Fruit fly (Drosophila melanogaster): ENCODE results near the gene rempA.
A peak's percentile ranks its signal among the peaks of the same experiment; 100 is the strongest.

Gene rempA

DNA sequence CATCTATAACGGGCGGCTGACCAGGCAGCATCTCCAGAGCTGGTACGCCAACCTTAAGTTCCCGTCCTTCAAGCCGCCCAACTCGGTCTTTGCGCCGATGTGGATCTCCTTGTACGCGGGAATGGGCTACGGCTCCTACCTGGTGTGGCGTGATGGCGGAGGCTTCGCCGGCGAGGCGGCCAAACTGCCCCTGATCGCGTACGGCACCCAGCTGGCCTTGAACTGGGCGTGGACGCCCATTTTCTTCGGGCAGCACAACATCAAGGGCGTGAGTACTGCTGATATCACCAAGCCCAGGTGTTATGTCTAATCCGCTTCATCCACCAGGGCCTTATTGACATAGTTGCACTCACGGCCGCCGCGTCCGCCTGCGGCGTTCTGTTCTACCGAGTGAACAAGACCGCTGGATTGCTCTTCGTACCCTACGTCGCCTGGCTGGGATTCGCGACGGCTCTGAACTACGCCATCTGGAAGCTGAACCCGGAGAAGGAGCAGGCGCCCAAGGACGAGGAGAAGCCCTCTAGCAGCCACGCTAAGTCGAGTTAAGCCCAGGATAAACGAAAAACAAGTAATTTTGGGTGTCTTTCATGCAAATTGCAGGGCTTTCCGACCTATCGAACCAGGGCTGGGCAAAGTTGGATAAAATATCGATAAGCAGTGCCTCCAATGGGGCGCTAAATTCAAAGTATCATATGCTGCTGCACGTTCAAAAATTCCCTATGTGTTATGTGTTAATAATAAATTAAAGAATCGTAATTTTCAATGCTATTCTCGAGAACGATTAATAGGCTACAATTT is at the start of gene rempA:
TSS of gene rempA (minus strand) at position 541 of the 798 bp plus-strand sequence.
- TF ChIP-seq CG1620 (GFP tag; optimal IDR thresholded peaks at IDR 0.05) = no peak
- no peak for TF ChIP-seq cnc (optimal IDR thresholded peaks at IDR 0.05)
- no peak for TF ChIP-seq pad (GFP tag; optimal IDR thresholded peaks at IDR 0.05)
- no peak for TF ChIP-seq CG12768 (GFP tag; optimal IDR thresholded peaks at IDR 0.05)

- TF ChIP-seq tj (GFP tag; optimal IDR thresholded peaks at IDR 0.05) = no peak
- no peak for TF ChIP-seq CG12768 (GFP tag; optimal IDR thresholded peaks at IDR 0.05)
Measured at dm6 chr2L:609497-609896, 49.4 kb upstream of the rempA start.

DNA sequence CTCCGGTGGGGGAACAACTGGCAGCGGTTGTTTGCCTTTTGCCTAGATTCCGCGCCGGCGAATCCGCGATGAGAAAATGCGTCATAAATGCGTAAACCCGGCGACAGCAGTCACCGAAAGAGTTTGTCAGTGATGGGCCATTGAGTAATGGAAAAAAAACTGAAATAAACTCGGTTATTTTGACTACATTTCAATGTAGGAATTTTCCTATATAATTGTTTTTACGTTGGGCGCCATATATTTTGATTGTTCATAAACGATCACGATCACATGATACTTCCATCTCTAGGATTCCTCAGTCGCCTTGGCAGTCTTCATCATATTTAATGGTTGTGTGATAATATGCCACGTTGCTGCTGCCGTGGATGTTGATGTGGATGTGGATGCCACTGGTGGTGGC is 48.0 kb upstream of the rempA start:
- no peak for TF ChIP-seq Mnt (GFP tag; optimal IDR thresholded peaks at IDR 0.05)
- no peak for TF ChIP-seq toe (GFP tag; optimal IDR thresholded peaks at IDR 0.05)

dm6 chr2L:606952-607351 is 46.8 kb upstream of the rempA start:
- TF ChIP-seq kay (GFP tag; ENCODE audit: borderline replicate concordance) = no peak
- TF ChIP-seq CG1620 (GFP tag; optimal IDR thresholded peaks at IDR 0.05) = no peak
- no peak for TF ChIP-seq Crg-1 (GFP tag; optimal IDR thresholded peaks at IDR 0.05)
- TF ChIP-seq tj (GFP tag; optimal IDR thresholded peaks at IDR 0.05) = no peak
- TF ChIP-seq CG7045 (GFP tag; optimal IDR thresholded peaks at IDR 0.05) = no peak
- no peak for TF ChIP-seq pad (GFP tag; optimal IDR thresholded peaks at IDR 0.05)
- TF ChIP-seq cic (GFP tag; optimal IDR thresholded peaks at IDR 0.05) = no peak
- TF ChIP-seq ovo (GFP tag; optimal IDR thresholded peaks at IDR 0.05) = no peak
- TF ChIP-seq CG14711 (tag; optimal IDR thresholded peaks at IDR 0.05) = no peak
- TF ChIP-seq CG7101 (tag; optimal IDR thresholded peaks at IDR 0.05) = no peak
- TF ChIP-seq CG33017 (tag; optimal IDR thresholded peaks at IDR 0.05) = no peak
- TF ChIP-seq toe (GFP tag; optimal IDR thresholded peaks at IDR 0.05) = no peak

dm6 chr2L:606165-606564 is 46.1 kb upstream of the rempA start:
- TF ChIP-seq CG1620 (GFP tag; optimal IDR thresholded peaks at IDR 0.05) (no peak), CG5204 (GFP tag; optimal IDR thresholded peaks at IDR 0.05) (no peak), tj (GFP tag; optimal IDR thresholded peaks at IDR 0.05) (no peak)

DNA sequence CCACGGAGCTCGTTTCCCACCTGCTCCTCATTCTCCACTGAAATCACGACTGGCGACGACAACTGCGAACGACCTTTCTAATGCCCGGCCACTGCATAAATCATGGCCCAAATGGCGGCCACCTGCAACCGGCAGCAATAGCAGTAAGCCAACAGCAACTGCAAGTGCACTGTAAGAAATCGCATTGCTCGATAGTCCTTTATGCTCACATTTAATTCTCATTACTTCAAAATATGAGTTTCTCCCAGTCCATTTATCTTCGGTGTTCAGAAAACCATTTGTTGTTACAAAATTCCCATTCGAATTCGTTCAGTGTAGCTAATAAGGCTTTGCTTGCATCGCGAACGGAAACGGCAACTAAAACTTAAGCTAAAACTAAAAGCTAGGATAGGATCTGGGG is 44.0 kb upstream of the rempA start:
- no peak for TF ChIP-seq CG5204 (GFP tag; optimal IDR thresholded peaks at IDR 0.05)
- no peak for TF ChIP-seq tj (GFP tag; optimal IDR thresholded peaks at IDR 0.05)
- no peak for TF ChIP-seq CG12768 (GFP tag; optimal IDR thresholded peaks at IDR 0.05)
- TF ChIP-seq CG7045 (GFP tag; optimal IDR thresholded peaks at IDR 0.05) = no peak
- TF ChIP-seq CG7101 (tag; optimal IDR thresholded peaks at IDR 0.05) = no peak
- TF ChIP-seq kay (GFP tag; ENCODE audit: borderline replicate concordance) = no peak
- no peak for TF ChIP-seq bab1 (GFP tag; optimal IDR thresholded peaks at IDR 0.05)
- no peak for TF ChIP-seq CG1620 (GFP tag; optimal IDR thresholded peaks at IDR 0.05)
- no peak for TF ChIP-seq CG11617 (GFP tag; optimal IDR thresholded peaks at IDR 0.05)
- no peak for TF ChIP-seq pad (GFP tag; optimal IDR thresholded peaks at IDR 0.05)
- no peak for TF ChIP-seq Clk (GFP tag; optimal IDR thresholded peaks at IDR 0.05)
- TF ChIP-seq CG14711 (tag; optimal IDR thresholded peaks at IDR 0.05) = no peak
- TF ChIP-seq Hr96 (GFP tag; optimal IDR thresholded peaks at IDR 0.05) = no peak
- no peak for TF ChIP-seq CG33017 (tag; optimal IDR thresholded peaks at IDR 0.05)
- TF ChIP-seq ovo (GFP tag; optimal IDR thresholded peaks at IDR 0.05) = no peak
- no peak for TF ChIP-seq cnc (optimal IDR thresholded peaks at IDR 0.05)

DNA sequence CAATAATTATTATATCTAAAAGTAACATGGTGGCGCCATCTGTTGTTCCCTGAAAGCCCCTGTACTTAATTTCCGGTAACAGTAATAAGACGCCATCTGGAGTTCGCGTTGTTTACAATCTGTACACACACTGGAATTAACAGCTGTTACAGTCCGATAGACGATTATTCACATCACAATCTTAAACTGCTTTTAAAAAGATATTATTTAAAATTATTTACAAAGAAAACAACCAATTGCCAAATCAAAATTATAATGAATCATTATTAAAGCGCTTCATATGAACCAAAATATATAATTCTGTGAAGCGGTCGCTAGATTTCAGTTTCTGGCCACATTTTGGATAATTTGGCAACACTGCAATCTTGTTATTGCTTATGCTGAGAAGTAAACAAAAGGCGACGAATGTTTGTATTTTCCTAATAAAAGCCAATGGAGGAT is 42.3 kb upstream of the rempA start, which contains the start of gene CG13689:
TSS of gene CG13689 (plus strand) at position 375 of the 441 bp plus-strand sequence.
- TF ChIP-seq ovo (GFP tag; optimal IDR thresholded peaks at IDR 0.05) = peak; percentile 3
- TF ChIP-seq CG7101 (tag; optimal IDR thresholded peaks at IDR 0.05) = no peak
- TF ChIP-seq CG33017 (tag; optimal IDR thresholded peaks at IDR 0.05) = no peak
- no peak for TF ChIP-seq cic (GFP tag; optimal IDR thresholded peaks at IDR 0.05)
- TF ChIP-seq Clk (GFP tag; optimal IDR thresholded peaks at IDR 0.05) = no peak
- TF ChIP-seq toe (GFP tag; optimal IDR thresholded peaks at IDR 0.05) = peak; percentile 50
- TF ChIP-seq pad (GFP tag; optimal IDR thresholded peaks at IDR 0.05) = peak; percentile 14
- TF ChIP-seq Hr96 (GFP tag; optimal IDR thresholded peaks at IDR 0.05) = peak; percentile 39
- peak; percentile 31 for TF ChIP-seq CG5204 (GFP tag; optimal IDR thresholded peaks at IDR 0.05)
- no peak for TF ChIP-seq cnc (optimal IDR thresholded peaks at IDR 0.05)
- peak; percentile 38 for TF ChIP-seq bab1 (GFP tag; optimal IDR thresholded peaks at IDR 0.05)
- TF ChIP-seq kay (GFP tag; ENCODE audit: borderline replicate concordance) = no peak
- no peak for TF ChIP-seq Mnt (GFP tag; optimal IDR thresholded peaks at IDR 0.05)
- peak; percentile 29 for TF ChIP-seq CG7045 (GFP tag; optimal IDR thresholded peaks at IDR 0.05)
- peak; percentile 44 for TF ChIP-seq CG1620 (GFP tag; optimal IDR thresholded peaks at IDR 0.05)
- no peak for TF ChIP-seq tj (GFP tag; optimal IDR thresholded peaks at IDR 0.05)
- TF ChIP-seq CG12768 (GFP tag; optimal IDR thresholded peaks at IDR 0.05) = no peak
- TF ChIP-seq CG14711 (tag; optimal IDR thresholded peaks at IDR 0.05) = peak; percentile 79
- TF ChIP-seq CG11617 (GFP tag; optimal IDR thresholded peaks at IDR 0.05) = no peak
- no peak for TF ChIP-seq Crg-1 (GFP tag; optimal IDR thresholded peaks at IDR 0.05)

Measured in whole organism, adult.